Fruit fly (Drosophila melanogaster): Measurements from ENCODE around the gene ome.

ome gene

DNA sequence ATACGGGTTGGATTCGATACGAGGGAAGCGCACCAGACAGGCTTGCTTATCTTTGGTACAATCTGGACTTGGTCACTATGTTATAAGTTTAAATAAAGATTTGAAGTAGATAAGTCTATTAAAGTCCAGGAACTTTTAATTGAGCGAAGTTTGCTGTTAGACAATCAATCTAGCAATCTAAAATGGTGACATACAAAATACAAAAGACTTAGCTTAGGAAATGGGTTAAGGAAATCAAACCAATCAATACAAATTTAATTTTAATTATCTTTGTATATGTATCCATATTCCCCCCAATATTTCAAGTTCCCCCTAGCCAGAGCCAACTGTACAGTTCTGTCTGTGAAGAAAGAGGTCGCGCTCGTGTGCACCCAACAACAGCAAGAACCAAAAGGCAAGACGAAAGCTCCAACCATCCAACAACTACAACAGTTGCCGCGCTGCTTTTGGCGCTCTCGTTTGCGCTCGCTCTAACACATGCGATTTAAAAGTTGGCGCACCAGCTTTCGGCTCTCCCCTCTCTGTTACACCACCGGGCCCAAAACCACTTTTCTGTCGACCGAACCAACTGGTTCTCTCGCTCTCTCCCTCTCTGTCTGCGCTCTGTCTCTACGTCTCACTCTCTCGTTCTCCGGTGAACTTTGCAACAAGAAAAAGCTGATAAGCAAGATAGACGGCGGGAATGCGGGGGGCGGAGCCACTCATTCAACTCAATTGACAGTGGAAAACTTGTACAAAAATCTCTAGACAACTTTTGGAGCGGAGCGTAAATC lies 83.5 kb downstream of the ome start (continued):
- peak; percentile 21 for TF ChIP-seq CG1792 (GFP tag; optimal IDR thresholded peaks at IDR 0.05)
- peak; percentile 83 for TF ChIP-seq Xbp1 (GFP tag; optimal IDR thresholded peaks at IDR 0.05)
- TF ChIP-seq CG5245 (GFP tag; optimal IDR thresholded peaks at IDR 0.05): peak; percentile 70
- TF ChIP-seq Kr (GFP tag; optimal IDR thresholded peaks at IDR 0.05): no peak
- peak; percentile 95 for TF ChIP-seq Sox100B (GFP tag; optimal IDR thresholded peaks at IDR 0.05)
- TF ChIP-seq dati (GFP tag; IDR thresholded peaks at IDR 0.05): 0 out of 2 replicates have a peak, but pooled peaks have one; percentile 9
- no peak for TF ChIP-seq Dp (GFP tag; optimal IDR thresholded peaks at IDR 0.05)
- peak; percentile 84 for TF ChIP-seq Hand (GFP tag; optimal IDR thresholded peaks at IDR 0.05)
- TF ChIP-seq CG12155 (GFP tag; optimal IDR thresholded peaks at IDR 0.05): peak; percentile 84
- TF ChIP-seq Rx (GFP tag; IDR thresholded peaks at IDR 0.05): no peak
- peak; percentile 78 for TF ChIP-seq CG10462 (GFP tag; optimal IDR thresholded peaks at IDR 0.05)
- peak; percentile 17 for TF ChIP-seq CG18764 (GFP tag; optimal IDR thresholded peaks at IDR 0.05)
- peak; percentile 69; the same call in 1 of the 2 replicates for TF ChIP-seq CG17328 (GFP tag; IDR thresholded peaks at IDR 0.05)
- TF ChIP-seq croc (GFP tag; conservative IDR thresholded peaks at IDR 0.05): peak; percentile 73; the same call in 2 of the 3 replicates
- peak; percentile 93 for TF ChIP-seq CG15269 (tag; optimal IDR thresholded peaks at IDR 0.05)
- peak; percentile 81 for TF ChIP-seq Atf6 (GFP tag; IDR thresholded peaks at IDR 0.05)
- TF ChIP-seq Trl (optimal IDR thresholded peaks at IDR 0.05): peak; percentile 98 to 100
- TF ChIP-seq Trl (GFP tag; optimal IDR thresholded peaks at IDR 0.05): no peak
- no peak; the same call in 1 of the 2 replicates for TF ChIP-seq amos (GFP tag; IDR thresholded peaks at IDR 0.05; ENCODE audit: partially characterized antibody)
- peak; percentile 72; the same call in 1 of the 3 replicates for TF ChIP-seq ci (GFP tag; IDR thresholded peaks at IDR 0.05)
- peak; percentile 78 for TF ChIP-seq Chrac-16 (GFP tag; optimal IDR thresholded peaks at IDR 0.05)
- TF ChIP-seq Dip2 (GFP tag; IDR thresholded peaks at IDR 0.05): no peak; the same call in 1 of the 2 replicates
- peak; percentile 30 for TF ChIP-seq Ravus (GFP tag; IDR thresholded peaks at IDR 0.05)
- TF ChIP-seq Fer3 (tag; optimal IDR thresholded peaks at IDR 0.05): peak; percentile 86
- peak; percentile 75 for TF ChIP-seq CG11247 (GFP tag; IDR thresholded peaks at IDR 0.05)
- no peak for TF ChIP-seq sc (optimal IDR thresholded peaks at IDR 0.05)
- TF ChIP-seq sc (GFP tag; optimal IDR thresholded peaks at IDR 0.05): peak; percentile 43
- TF ChIP-seq Blimp-1 (GFP tag; optimal IDR thresholded peaks at IDR 0.05): peak; percentile 77
- peak; percentile 61 for TF ChIP-seq luna (GFP tag; optimal IDR thresholded peaks at IDR 0.05)
- peak in 1 of 2 experiments; percentile 93 for TF ChIP-seq Dfd (GFP tag; optimal IDR thresholded peaks at IDR 0.05)
- no peak for TF ChIP-seq h (optimal IDR thresholded peaks at IDR 0.05)
- TF ChIP-seq hbn (GFP tag; IDR thresholded peaks at IDR 0.05; ENCODE audit: partially characterized antibody): peak; percentile 67; the same call in 1 of the 2 replicates
- peak; percentile 89 for TF ChIP-seq seq (GFP tag; IDR thresholded peaks at IDR 0.05)
- TF ChIP-seq tgo (GFP tag; IDR thresholded peaks at IDR 0.05): peak; percentile 87
- peak; percentile 74 for TF ChIP-seq disco-r (GFP tag; optimal IDR thresholded peaks at IDR 0.05)
- TF ChIP-seq CG16779 (GFP tag; IDR thresholded peaks at IDR 0.05): 0 out of 2 replicates have a peak, but pooled peaks have one; percentile 41
- peak; percentile 70 for TF ChIP-seq vvl (GFP tag; IDR thresholded peaks at IDR 0.05)
- peak; percentile 80 for TF ChIP-seq unpg (GFP tag; optimal IDR thresholded peaks at IDR 0.05)
- TF ChIP-seq ac (GFP tag; optimal IDR thresholded peaks at IDR 0.05): peak; percentile 25
- no peak for TF ChIP-seq CG9797 (GFP tag; optimal IDR thresholded peaks at IDR 0.05)
- TF ChIP-seq HmgD (GFP tag; optimal IDR thresholded peaks at IDR 0.05): no peak
- TF ChIP-seq CG7271 (tag; optimal IDR thresholded peaks at IDR 0.05): no peak
- TF ChIP-seq CG6654 (GFP tag; optimal IDR thresholded peaks at IDR 0.05): peak; percentile 76
- TF ChIP-seq gsb-n (tag; optimal IDR thresholded peaks at IDR 0.05): peak; percentile 40
- TF ChIP-seq CG11456 (GFP tag; IDR thresholded peaks at IDR 0.05): peak; percentile 87
- TF ChIP-seq sisA (GFP tag; IDR thresholded peaks at IDR 0.05): peak; percentile 86
- peak; percentile 22 for TF ChIP-seq eyg (GFP tag; optimal IDR thresholded peaks at IDR 0.05)
- peak; percentile 59 for TF ChIP-seq twi (tag; optimal IDR thresholded peaks at IDR 0.05)
- TF ChIP-seq CG30403 (GFP tag; optimal IDR thresholded peaks at IDR 0.05): peak; percentile 93
- TF ChIP-seq psq (GFP tag; optimal IDR thresholded peaks at IDR 0.05): peak; percentile 43
- peak; percentile 70 for TF ChIP-seq CG31224 (GFP tag; IDR thresholded peaks at IDR 0.05)

Measured in whole organism, embryonic.